Fruit fly (Drosophila melanogaster) whole organism, embryonic: Measurements from ENCODE around the gene mRpL50.

Source experiments
- Aef1 ChIP-seq: fragments of 200-800 bp; sonication (Bioruptor generic); IDR thresholded peaks from 3 replicates; pipeline ENCODE4 v1.3.6; 2022; ENCODE audit warnings: missing biosample characterization, missing genetic modification characterization
- Antp ChIP-seq: fragments of 200-800 bp; sonication (Bioruptor generic); optimal IDR thresholded peaks from 3 replicates; lab custom pipeline; 2016; ENCODE audit warnings: missing biosample characterization, missing genetic modification characterization
- Asciz ChIP-seq: fragments of 200-800 bp; sonication (Bioruptor generic); optimal IDR thresholded peaks from 2 replicates; lab custom pipeline; 2017; ENCODE audit warnings: missing biosample characterization, mild to moderate bottlenecking, missing genetic modification characterization, missing genetic modification reagents
- Atf-2 ChIP-seq: fragments of 200-800 bp; sonication (Bioruptor generic); optimal IDR thresholded peaks from 2 replicates; lab custom pipeline; 2016; ENCODE audit warnings: missing biosample characterization, missing genetic modification characterization
- B-H1 ChIP-seq: fragments of 200-800 bp; sonication (Bioruptor generic); IDR thresholded peaks from 3 replicates; pipeline ENCODE4 v1.3.6; 2022; ENCODE audit warnings: missing biosample characterization, missing genetic modification characterization
- Blimp-1 ChIP-seq: fragments of 200-800 bp; sonication (Bioruptor generic); optimal IDR thresholded peaks from 3 replicates; lab custom pipeline; 2018; ENCODE audit warnings: missing biosample characterization, missing genetic modification characterization, mild to moderate bottlenecking, moderate library complexity, missing genetic modification reagents
- CG10462 ChIP-seq: fragments of 200-800 bp; sonication (Bioruptor generic); optimal IDR thresholded peaks from 2 replicates; lab custom pipeline; 2016; ENCODE audit warnings: missing biosample characterization, missing genetic modification characterization
- CG11560 ChIP-seq: fragments of 200-800 bp; sonication (Bioruptor generic); IDR thresholded peaks from 3 replicates; pipeline ENCODE4 v1.3.6; 2022; ENCODE audit warnings: missing biosample characterization, missing genetic modification characterization
- CG12299 ChIP-seq: fragments of 200-800 bp; sonication (Bioruptor generic); optimal IDR thresholded peaks from 2 replicates; lab custom pipeline; 2018; ENCODE audit warnings: missing biosample characterization, mild to moderate bottlenecking, missing genetic modification characterization
- CG12744 ChIP-seq: fragments of 200-800 bp; sonication (Bioruptor generic); optimal IDR thresholded peaks from 2 replicates; lab custom pipeline; 2016; ENCODE audit warnings: missing biosample characterization, missing genetic modification characterization
- CG13287 ChIP-seq: fragments of 200-800 bp; sonication (Bioruptor generic); IDR thresholded peaks from 2 replicates; pipeline ENCODE4 v1.3.6; 2022; ENCODE audit warnings: missing biosample characterization, missing genetic modification characterization; ENCODE audit not compliant: partially characterized antibody
- CG14050 ChIP-seq: fragments of 200-800 bp; sonication (Bioruptor generic); IDR thresholded peaks from 3 replicates; pipeline ENCODE4 v1.3.6; 2022; ENCODE audit warnings: missing biosample characterization, missing genetic modification characterization
- CG16863 ChIP-seq: fragments of 200-800 bp; sonication (Bioruptor generic); optimal IDR thresholded peaks from 3 replicates; lab custom pipeline; 2016; ENCODE audit warnings: missing biosample characterization, missing genetic modification characterization
- CG17361 ChIP-seq: fragments of 200-800 bp; sonication (Bioruptor generic); IDR thresholded peaks from 3 replicates; pipeline ENCODE4 v1.3.6; 2022; ENCODE audit warnings: missing biosample characterization, missing genetic modification characterization
- CG17568 ChIP-seq: fragments of 200-800 bp; sonication (Bioruptor generic); optimal IDR thresholded peaks from 2 replicates; lab custom pipeline; 2018; ENCODE audit warnings: missing biosample characterization, mild to moderate bottlenecking, missing genetic modification characterization, moderate library complexity
- CG1792 ChIP-seq: fragments of 200-800 bp; sonication (Bioruptor generic); optimal IDR thresholded peaks from 2 replicates; lab custom pipeline; 2016; ENCODE audit warnings: missing biosample characterization, missing genetic modification characterization
- CG31365 ChIP-seq: fragments of 200-800 bp; sonication (Bioruptor generic); optimal IDR thresholded peaks from 2 replicates; lab custom pipeline; 2018; ENCODE audit warnings: missing biosample characterization, mild to moderate bottlenecking, missing genetic modification characterization
- CG32532 ChIP-seq: fragments of 200-800 bp; sonication (Bioruptor generic); IDR thresholded peaks from 2 replicates; pipeline ENCODE4 v1.3.6; 2022; ENCODE audit warnings: missing biosample characterization, missing genetic modification characterization
- CG32767 ChIP-seq: fragments of 200-800 bp; sonication (Bioruptor generic); IDR thresholded peaks from 2 replicates; pipeline ENCODE4 v1.3.6; 2022; ENCODE audit warnings: missing biosample characterization, missing genetic modification characterization
- CG3838 ChIP-seq: fragments of 200-800 bp; sonication (Bioruptor generic); optimal IDR thresholded peaks from 3 replicates; lab custom pipeline; 2016; ENCODE audit warnings: missing biosample characterization, missing genetic modification characterization
- CG4617 ChIP-seq: fragments of 200-800 bp; sonication (Bioruptor generic); optimal IDR thresholded peaks from 3 replicates; lab custom pipeline; 2016; ENCODE audit warnings: missing biosample characterization, missing genetic modification characterization, borderline replicate concordance
- CG4854 ChIP-seq: fragments of 200-800 bp; sonication (Bioruptor generic); optimal IDR thresholded peaks from 2 replicates; lab custom pipeline; 2016; ENCODE audit warnings: missing biosample characterization, missing genetic modification characterization, inconsistent platforms
- CoRest ChIP-seq: fragments of 200-800 bp; sonication (Bioruptor generic); optimal IDR thresholded peaks from 3 replicates; lab custom pipeline; 2018; ENCODE audit warnings: missing biosample characterization, mild to moderate bottlenecking, missing genetic modification characterization, moderate library complexity
- Dad ChIP-seq: fragments of 200-800 bp; sonication (Bioruptor generic); optimal IDR thresholded peaks from 3 replicates; lab custom pipeline; 2016; ENCODE audit warnings: missing biosample characterization, missing genetic modification characterization
- Dek ChIP-seq: fragments of 200-800 bp; sonication (Bioruptor generic); optimal IDR thresholded peaks from 3 replicates; lab custom pipeline; 2019; ENCODE audit warnings: missing biosample characterization, mild to moderate bottlenecking, missing genetic modification characterization, moderate library complexity
- Dip3 ChIP-seq: fragments of 200-800 bp; sonication (Bioruptor generic); optimal IDR thresholded peaks from 3 replicates; lab custom pipeline; 2016; ENCODE audit warnings: missing biosample characterization, missing genetic modification characterization
- Ets65A ChIP-seq: fragments of 200-800 bp; sonication (Bioruptor generic); peaks from one replicate; lab custom pipeline; 2016; ENCODE audit warnings: missing biosample characterization, missing genetic modification characterization
- Hmr ChIP-seq: fragments of 200-800 bp; sonication (Bioruptor generic); optimal IDR thresholded peaks from 3 replicates; lab custom pipeline; 2017; ENCODE audit warnings: mild to moderate bottlenecking, missing biosample characterization, missing genetic modification reagents, missing genetic modification characterization
- Lpt ChIP-seq: fragments of >200 bp; optimal IDR thresholded peaks from 2 replicates; lab custom pipeline; 2018; ENCODE audit warnings: missing biosample characterization, missing genetic modification characterization
- MTF-1 ChIP-seq: fragments of 200-800 bp; sonication (Bioruptor generic); optimal IDR thresholded peaks from 2 replicates; lab custom pipeline; 2018; ENCODE audit warnings: missing biosample characterization, mild to moderate bottlenecking, missing genetic modification characterization, borderline replicate concordance
- Mrtf ChIP-seq: fragments of 200-800 bp; sonication (Bioruptor generic); IDR thresholded peaks from 3 replicates; pipeline ENCODE4 v1.3.6; 2022; ENCODE audit warnings: missing biosample characterization, missing genetic modification characterization
- NK7.1 ChIP-seq: fragments of 200-800 bp; sonication (Bioruptor generic); optimal IDR thresholded peaks from 3 replicates; lab custom pipeline; 2016; ENCODE audit warnings: missing biosample characterization, missing genetic modification characterization
- Oaz ChIP-seq: fragments of 200-800 bp; sonication (Bioruptor generic); IDR thresholded peaks from 2 replicates; pipeline ENCODE4 v1.3.6; 2022; ENCODE audit warnings: missing biosample characterization, missing genetic modification characterization
- Ravus ChIP-seq: fragments of 200-800 bp; sonication (Bioruptor generic); IDR thresholded peaks from 2 replicates; pipeline ENCODE4 v1.3.6; 2022; ENCODE audit warnings: missing biosample characterization, missing genetic modification characterization
- Stat92E ChIP-seq, 3 experiments: fragments of >200 bp in 2 of 3; fragments of 200-800 bp in 1 of 3; sonication (Bioruptor generic) in 1 of 3; optimal IDR thresholded peaks; 2 replicates each; lab custom pipeline; 2017 to 2019; ENCODE audit warnings: missing biosample characterization in 3 of 3, missing genetic modification characterization in 3 of 3, mild to moderate bottlenecking in 1 of 3, moderate library complexity in 1 of 3
- Xrp1 ChIP-seq: fragments of 200-800 bp; sonication (Bioruptor generic); IDR thresholded peaks from 2 replicates; pipeline ENCODE4 v1.3.6; 2022; ENCODE audit warnings: missing biosample characterization, missing genetic modification characterization
- cas ChIP-seq: fragments of 200-800 bp; sonication (Bioruptor generic); IDR thresholded peaks from 2 replicates; pipeline ENCODE4 v1.3.6; 2022; ENCODE audit warnings: missing biosample characterization, missing genetic modification characterization
- ewg ChIP-seq: fragments of 200-800 bp; sonication (Bioruptor generic); optimal IDR thresholded peaks from 3 replicates; lab custom pipeline; 2017; ENCODE audit warnings: mild to moderate bottlenecking, missing biosample characterization, missing genetic modification reagents, missing genetic modification characterization
- gem ChIP-seq: fragments of 200-800 bp; sonication (Bioruptor generic); optimal IDR thresholded peaks from 2 replicates; lab custom pipeline; 2019; ENCODE audit warnings: missing biosample characterization, mild to moderate bottlenecking, missing genetic modification characterization, moderate library complexity
- her ChIP-seq: fragments of 200-800 bp; sonication (Bioruptor generic); optimal IDR thresholded peaks from 2 replicates; lab custom pipeline; 2016; ENCODE audit warnings: missing biosample characterization, missing genetic modification characterization
- jing ChIP-seq: fragments of 200-800 bp; sonication (Bioruptor generic); optimal IDR thresholded peaks from 2 replicates; lab custom pipeline; 2018; ENCODE audit warnings: missing biosample characterization, mild to moderate bottlenecking, missing genetic modification characterization
- klu ChIP-seq: fragments of 200-800 bp; sonication (Bioruptor generic); IDR thresholded peaks from 2 replicates; pipeline ENCODE4 v1.3.6; 2022; ENCODE audit warnings: missing biosample characterization, missing genetic modification characterization
- nau ChIP-seq: fragments of 200-800 bp; sonication (Bioruptor generic); optimal IDR thresholded peaks from 3 replicates; lab custom pipeline; 2017; ENCODE audit warnings: missing biosample characterization, mild to moderate bottlenecking, missing genetic modification characterization, missing genetic modification reagents
- p53 ChIP-seq: fragments of 200-800 bp; sonication (Bioruptor generic); optimal IDR thresholded peaks from 2 replicates; lab custom pipeline; 2016; ENCODE audit warnings: missing biosample characterization, missing genetic modification characterization
- repo ChIP-seq: fragments of 200-800 bp; sonication (Bioruptor generic); optimal IDR thresholded peaks from 2 replicates; lab custom pipeline; 2016; ENCODE audit warnings: missing biosample characterization, missing genetic modification characterization
- scrt ChIP-seq: fragments of 200-800 bp; sonication (Bioruptor generic); optimal IDR thresholded peaks from 2 replicates; lab custom pipeline; 2018; ENCODE audit warnings: missing biosample characterization, mild to moderate bottlenecking, missing genetic modification characterization, moderate library complexity
- sens ChIP-seq: fragments of 200-800 bp; sonication (Bioruptor generic); peaks from one replicate; lab custom pipeline; 2016; ENCODE audit warnings: missing biosample characterization, missing genetic modification characterization
- seq ChIP-seq: fragments of 200-800 bp; sonication (Bioruptor generic); IDR thresholded peaks from 2 replicates; pipeline ENCODE4 v1.3.6; 2022; ENCODE audit warnings: missing biosample characterization, missing genetic modification characterization
- tll ChIP-seq, 2 experiments: fragments of 200-800 bp in 1 of 2; fragments of >200 bp in 1 of 2; sonication (Bioruptor generic) in 1 of 2; optimal IDR thresholded peaks; 2 replicates each; lab custom pipeline; 2017 to 2019; ENCODE audit warnings: missing biosample characterization in 2 of 2, missing genetic modification characterization in 2 of 2, mild to moderate bottlenecking in 1 of 2, moderate library complexity in 1 of 2
- trem ChIP-seq: fragments of 200-800 bp; optimal IDR thresholded peaks from 3 replicates; lab custom pipeline; 2019; ENCODE audit warnings: missing biosample characterization, mild to moderate bottlenecking, missing genetic modification characterization, moderate library complexity
- z ChIP-seq: fragments of 200-800 bp; sonication (Bioruptor generic); IDR thresholded peaks from 3 replicates; pipeline ENCODE4 v1.3.6; 2022; ENCODE audit warnings: missing biosample characterization, missing genetic modification characterization

Gene mRpL50

DNA sequence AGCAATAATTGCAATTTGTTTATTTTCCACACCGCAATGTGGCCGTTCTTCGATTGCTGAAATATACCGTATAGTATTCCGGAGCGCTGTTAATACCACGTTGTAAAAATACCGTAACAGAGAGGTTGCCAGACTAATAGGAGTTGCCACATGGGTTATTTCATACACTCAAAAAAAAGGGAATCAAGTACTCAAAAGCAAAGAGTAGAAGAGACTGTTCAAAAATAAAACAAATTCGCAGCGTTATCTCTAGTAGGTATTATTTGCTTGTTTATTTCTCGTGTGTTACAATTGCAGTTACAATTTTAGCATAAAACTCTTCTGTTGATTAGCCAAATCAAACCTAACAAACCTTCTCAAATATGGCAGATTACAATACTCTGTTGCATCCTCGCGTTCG, 6.7 kb upstream of the mRpL50 start, which contains the start of gene MED4 (continued):
- TF ChIP-seq nau (GFP tag; lab: Kevin White, UChicago) (no peak), CG10462 (peak; percentile 21), Aef1 (GFP tag; lab: Robert Waterston, UW) (peak; percentile 67; the same call in 2 of the 3 replicates), Dad (GFP tag; lab: Kevin White, UChicago) (peak; percentile 61), CG17361 (GFP tag; lab: Robert Waterston, UW) (peak; percentile 66), CG32532 (peak; percentile 90), CG11560 (tag; lab: Robert Waterston, UW) (no peak), repo (peak; percentile 83), Asciz (GFP tag; lab: Kevin White, UChicago) (peak; percentile 61), Lpt (GFP tag; lab: Kevin White, UChicago) (no peak), CG1792 (GFP tag; lab: Kevin White, UChicago) (peak; percentile 58), CG12744 (GFP tag; lab: Kevin White, UChicago) (peak; percentile 69), Antp (peak; percentile 91), CG13287 (GFP tag; lab: Robert Waterston, UW) (peak; percentile 21; the same call in 1 of the 2 replicates), CG17568 (GFP tag; lab: Kevin White, UChicago) (no peak), Mrtf (GFP tag; lab: Robert Waterston, UW) (peak; percentile 50; the same call in 1 of the 3 replicates), Atf-2 (peak; percentile 83), CG4854 (peak; percentile 69), CG31365 (no peak), cas (GFP tag; lab: Robert Waterston, UW) (no peak), scrt (GFP tag; lab: Kevin White, UChicago) (peak; percentile 69), trem (tag; lab: Kevin White, UChicago) (peak; percentile 56), CoRest (tag; lab: Kevin White, UChicago) (peak; percentile 79), p53 (GFP tag; lab: Kevin White, UChicago) (peak; percentile 75), CG14050 (GFP tag; lab: Robert Waterston, UW) (peak; percentile 38; the same call in 1 of the 3 replicates), Dek (peak; percentile 81), jing (GFP tag; lab: Kevin White, UChicago) (no peak), tll (GFP tag; optimal IDR thresholded peaks at IDR 0.05; lab: Kevin White, UChicago) (no peak), CG4617 (peak; percentile 93), Stat92E (GFP tag; optimal IDR thresholded peaks at IDR 0.05; lab: Kevin White, UChicago) (peak in 1 of 3 experiments; percentile 58), gem (tag; lab: Kevin White, UChicago) (peak; percentile 85), klu (GFP tag; lab: Robert Waterston, UW) (peak; percentile 54; the same call in 1 of the 2 replicates), Ets65A (GFP tag; lab: Kevin White, UChicago) (peak; percentile 98), Ravus (GFP tag; lab: Robert Waterston, UW) (no peak), Oaz (GFP tag; lab: Robert Waterston, UW) (no peak), NK7.1 (GFP tag; lab: Kevin White, UChicago) (peak; percentile 66), B-H1 (peak; percentile 43; the same call in 2 of the 3 replicates), z (GFP tag; lab: Robert Waterston, UW) (no peak), Blimp-1 (GFP tag; lab: Kevin White, UChicago) (peak; percentile 63), seq (peak; percentile 14; the same call in 1 of the 2 replicates), CG16863 (GFP tag; lab: Kevin White, UChicago) (peak; percentile 83), MTF-1 (GFP tag; lab: Kevin White, UChicago) (peak; percentile 65), CG3838 (GFP tag; lab: Kevin White, UChicago) (peak; percentile 40), ewg (GFP tag; lab: Kevin White, UChicago) (peak; percentile 52), Dip3 (GFP tag; lab: Kevin White, UChicago) (peak; percentile 65), Hmr (GFP tag; lab: Kevin White, UChicago) (peak; percentile 88), her (GFP tag; lab: Kevin White, UChicago) (peak; percentile 90), CG32767 (GFP tag; lab: Robert Waterston, UW) (peak; percentile 74), Xrp1 (GFP tag; lab: Robert Waterston, UW) (peak; percentile 79), CG12299 (tag; lab: Kevin White, UChicago) (peak; percentile 69), sens (GFP tag; lab: Kevin White, UChicago) (peak; percentile 97)
